Fruit fly (Drosophila melanogaster): ENCODE measurements around the gene CG8673.

The CG8673 gene

DNA sequence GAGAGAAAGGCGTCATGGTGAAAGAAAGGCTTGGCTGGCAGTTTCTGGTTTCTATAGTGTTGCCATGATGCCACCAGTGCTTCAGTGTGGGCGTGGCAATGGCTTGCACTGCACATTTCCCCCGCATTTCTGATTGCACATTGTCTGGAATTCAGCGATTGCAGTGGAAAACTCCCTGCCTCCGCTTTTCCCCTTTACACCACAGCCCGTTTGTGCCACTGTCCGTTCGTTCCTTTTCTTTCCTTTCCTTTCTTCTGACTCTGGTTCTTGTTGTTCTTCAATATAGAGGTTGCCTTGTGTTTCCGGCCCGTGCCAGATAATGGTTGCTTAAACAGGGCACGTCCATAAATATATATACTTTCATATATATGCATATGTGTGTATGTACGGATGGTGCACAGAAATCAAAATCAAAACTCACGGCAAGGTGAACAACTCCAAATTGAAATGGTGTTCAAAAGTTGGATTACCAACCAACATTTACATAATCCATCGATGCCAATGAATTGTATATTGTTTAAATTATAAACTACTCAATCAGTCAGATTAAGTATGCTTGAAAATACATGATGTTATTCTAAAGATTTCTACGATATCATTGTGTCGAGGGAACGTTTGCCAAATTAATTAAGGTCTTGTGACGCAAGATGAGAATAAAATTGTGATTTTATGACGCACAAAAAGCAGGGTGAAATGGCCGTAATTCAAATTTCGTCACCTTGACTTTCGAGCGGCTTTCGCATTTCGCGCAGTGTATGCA is 30.8 kb upstream of the CG8673 start (continued):
- peak; percentile 35 for TF ChIP-seq Sox102F (GFP tag; optimal IDR thresholded peaks at IDR 0.05)
- TF ChIP-seq acj6 (GFP tag; optimal IDR thresholded peaks at IDR 0.05) = peak; percentile 28
- peak; percentile 12 for TF ChIP-seq Hr39 (GFP tag; optimal IDR thresholded peaks at IDR 0.05)
- TF ChIP-seq CG3919 (GFP tag; optimal IDR thresholded peaks at IDR 0.05) = peak; percentile 46
- peak; percentile 75 for TF ChIP-seq svp (GFP tag)
- TF ChIP-seq spab (GFP tag; optimal IDR thresholded peaks at IDR 0.05) = no peak
- TF ChIP-seq achi (GFP tag; optimal IDR thresholded peaks at IDR 0.05) = peak; percentile 17
- peak; percentile 16 for TF ChIP-seq CG3032 (tag; optimal IDR thresholded peaks at IDR 0.05)
- TF ChIP-seq CG6854 (GFP tag; optimal IDR thresholded peaks at IDR 0.05) = peak; percentile 4
- TF ChIP-seq dsx (GFP tag; optimal IDR thresholded peaks at IDR 0.05; ENCODE audit: poor library complexity, severe bottlenecking) = no peak
- peak; percentile 10 for TF ChIP-seq esn (GFP tag; optimal IDR thresholded peaks at IDR 0.05)
- TF ChIP-seq Sox15 (GFP tag; optimal IDR thresholded peaks at IDR 0.05) = no peak
- peak; percentile 11 for TF ChIP-seq CG10669 (GFP tag; optimal IDR thresholded peaks at IDR 0.05)
- TF ChIP-seq CG11294 (GFP tag; IDR thresholded peaks at IDR 0.05) = peak; percentile 15; the same call in 1 of the 2 replicates
- TF ChIP-seq ss (GFP tag; optimal IDR thresholded peaks at IDR 0.05) = no peak
- TF ChIP-seq CG32006 (GFP tag; optimal IDR thresholded peaks at IDR 0.05) = peak; percentile 24
- TF ChIP-seq CG34406 (GFP tag; optimal IDR thresholded peaks at IDR 0.05) = no peak
- peak; percentile 29 for TF ChIP-seq CG31627 (GFP tag; optimal IDR thresholded peaks at IDR 0.05)
- TF ChIP-seq CG4318 (GFP tag; optimal IDR thresholded peaks at IDR 0.05) = no peak

DNA sequence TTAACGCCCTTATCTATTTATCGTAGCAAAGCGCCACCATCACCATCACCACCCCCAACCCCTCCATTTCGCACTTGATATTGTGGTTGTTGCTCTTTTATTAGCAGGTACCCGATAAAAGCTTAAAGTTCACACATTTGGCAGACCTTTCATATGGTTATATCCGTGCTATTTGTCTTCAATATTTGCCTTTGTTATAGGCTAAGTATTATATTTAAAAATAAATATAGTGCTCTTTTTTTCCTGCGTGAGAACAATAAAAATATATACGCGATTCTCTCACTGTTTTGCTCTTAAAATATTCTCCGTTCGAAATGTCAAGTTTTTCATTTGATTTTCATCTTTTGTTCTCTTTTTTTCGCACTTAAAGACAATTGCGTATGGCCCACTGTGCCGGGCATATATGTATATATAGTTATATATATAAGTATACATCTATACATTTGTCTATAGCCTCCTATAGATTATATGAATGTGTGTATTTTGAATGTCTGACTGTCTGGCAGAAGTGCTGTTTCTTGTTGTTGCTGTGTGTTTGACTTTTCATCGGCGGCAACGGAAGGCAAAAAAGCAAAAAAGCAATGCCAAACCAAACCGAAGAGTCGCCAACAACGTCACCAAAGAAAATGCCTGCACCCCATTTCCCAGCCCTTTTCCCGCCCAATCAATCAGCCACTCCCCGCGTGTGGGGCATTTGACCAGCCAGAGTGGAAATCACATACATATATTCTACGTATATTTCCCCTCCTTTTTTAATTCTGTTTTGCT is 29.9 kb upstream of the CG8673 start:
- no peak for TF ChIP-seq dac (GFP tag; optimal IDR thresholded peaks at IDR 0.05)
- peak; percentile 36; the same call in 2 of the 3 replicates for TF ChIP-seq CG8119 (GFP tag; IDR thresholded peaks at IDR 0.05)
- TF ChIP-seq Hr4 (GFP tag; optimal IDR thresholded peaks at IDR 0.05) = peak; percentile 7
- TF ChIP-seq CG4318 (GFP tag; optimal IDR thresholded peaks at IDR 0.05) = no peak
- TF ChIP-seq svp (GFP tag) = peak; percentile 53
- no peak for TF ChIP-seq pdm3 (GFP tag; optimal IDR thresholded peaks at IDR 0.05)
- TF ChIP-seq CG6276 (GFP tag; optimal IDR thresholded peaks at IDR 0.05) = peak; percentile 19
- peak; percentile 42 for TF ChIP-seq CG32006 (GFP tag; optimal IDR thresholded peaks at IDR 0.05)
- TF ChIP-seq CG10631 (GFP tag; optimal IDR thresholded peaks at IDR 0.05) = no peak
- TF ChIP-seq CG15336 (GFP tag; IDR thresholded peaks at IDR 0.05) = peak; percentile 31; the same call in 1 of the 2 replicates
- TF ChIP-seq Ets96B (tag; optimal IDR thresholded peaks at IDR 0.05) = peak; percentile 4
- TF ChIP-seq CG11762 (GFP tag; optimal IDR thresholded peaks at IDR 0.05; ENCODE audit: insufficient read depth) = no peak
- TF ChIP-seq fkh (GFP tag; optimal IDR thresholded peaks at IDR 0.05) = peak; percentile 41
- peak; percentile 57; the same call in 2 of the 3 replicates for TF ChIP-seq eg (GFP tag; IDR thresholded peaks at IDR 0.05)

dm6 chr2L:8095176-8095575 is 29.0 kb upstream of the CG8673 start:
- TF ChIP-seq ss (GFP tag; optimal IDR thresholded peaks at IDR 0.05) (peak; percentile 15 to 40), CG34406 (GFP tag; optimal IDR thresholded peaks at IDR 0.05) (no peak), CG9139 (GFP tag; optimal IDR thresholded peaks at IDR 0.05) (peak; percentile 37), Eip93F (GFP tag; optimal IDR thresholded peaks at IDR 0.05) (peak; percentile 89), Hr4 (GFP tag; optimal IDR thresholded peaks at IDR 0.05) (no peak), Met (GFP tag; optimal IDR thresholded peaks at IDR 0.05) (peak; percentile 1), CG11902 (GFP tag; optimal IDR thresholded peaks at IDR 0.05) (no peak), CG3032 (tag; optimal IDR thresholded peaks at IDR 0.05) (no peak), CG6808 (GFP tag; optimal IDR thresholded peaks at IDR 0.05) (peak; percentile 38), lz (GFP tag; optimal IDR thresholded peaks at IDR 0.05) (no peak), CG6163 (GFP tag; IDR thresholded peaks at IDR 0.05) (no peak), CG7368 (GFP tag; optimal IDR thresholded peaks at IDR 0.05) (no peak), fd59A (GFP tag; optimal IDR thresholded peaks at IDR 0.05) (no peak), CG4318 (GFP tag; optimal IDR thresholded peaks at IDR 0.05) (no peak), CG6854 (GFP tag; optimal IDR thresholded peaks at IDR 0.05) (peak; percentile 14), Sox14 (GFP tag; optimal IDR thresholded peaks at IDR 0.05) (peak; percentile 36), CG8632 (GFP tag; optimal IDR thresholded peaks at IDR 0.05) (no peak), Sox102F (GFP tag; optimal IDR thresholded peaks at IDR 0.05) (peak; percentile 2), CG10631 (GFP tag; optimal IDR thresholded peaks at IDR 0.05) (no peak), Eip78C (GFP tag) (peak; percentile 70), cyc (GFP tag; optimal IDR thresholded peaks at IDR 0.05) (no peak), topi (GFP tag; optimal IDR thresholded peaks at IDR 0.05) (no peak), Sox15 (GFP tag; optimal IDR thresholded peaks at IDR 0.05) (no peak), Eip75B (GFP tag; optimal IDR thresholded peaks at IDR 0.05) (no peak)

All from whole organism, prepupa.